Worm (Caenorhabditis elegans) whole organism, L2 larva: ENCODE measurements around the gene nst-1.

Experiments
- C34F6.9 ChIP-seq: fragments of 150-350 bp; optimal IDR thresholded peaks from 2 replicates; lab custom pipeline; 2014; ENCODE audit warnings: missing biosample characterization, missing genetic modification characterization
- R02D3.7 ChIP-seq: fragments of 150-350 bp; optimal IDR thresholded peaks from 2 replicates; lab custom pipeline; 2014; ENCODE audit warnings: missing biosample characterization, missing genetic modification characterization
- Y55F3AM.14 ChIP-seq: fragments of 200-800 bp; sonication (Bioruptor generic); optimal IDR thresholded peaks from 2 replicates; lab custom pipeline; 2018; ENCODE audit warnings: mild to moderate bottlenecking, missing genetic modification characterization, missing compliant biosample characterization
- ZK546.5 ChIP-seq: sonication (generic microtip); optimal IDR thresholded peaks from 2 replicates; lab custom pipeline; 2017; ENCODE audit warnings: missing biosample characterization, missing genetic modification characterization
- alr-1 ChIP-seq: fragments of 150-350 bp; optimal IDR thresholded peaks from 2 replicates; lab custom pipeline; 2014; ENCODE audit warnings: missing biosample characterization, missing genetic modification characterization
- aly-2 ChIP-seq: fragments of 150-350 bp; optimal IDR thresholded peaks from 2 replicates; lab custom pipeline; 2014; ENCODE audit warnings: missing biosample characterization, missing genetic modification characterization
- ceh-16 ChIP-seq: fragments of 150-350 bp; optimal IDR thresholded peaks from 2 replicates; lab custom pipeline; 2014; ENCODE audit warnings: missing biosample characterization, missing genetic modification characterization
- ceh-82 ChIP-seq: fragments of 150-350 bp; optimal IDR thresholded peaks from 2 replicates; lab custom pipeline; 2014; ENCODE audit warnings: missing biosample characterization, missing genetic modification characterization
- crh-2 ChIP-seq: sonication (generic microtip); optimal IDR thresholded peaks from 2 replicates; lab custom pipeline; 2017; ENCODE audit warnings: missing biosample characterization, missing genetic modification characterization
- elt-3 ChIP-seq: sonication (generic microtip); optimal IDR thresholded peaks from 2 replicates; lab custom pipeline; 2017; ENCODE audit warnings: missing biosample characterization, missing genetic modification characterization
- fos-1 ChIP-seq: fragments of 150-350 bp; optimal IDR thresholded peaks from 2 replicates; lab custom pipeline; 2014; ENCODE audit warnings: missing biosample characterization, missing genetic modification characterization
- gmeb-1 ChIP-seq: fragments of 150-350 bp; optimal IDR thresholded peaks from 2 replicates; lab custom pipeline; 2014; ENCODE audit warnings: missing biosample characterization, missing genetic modification characterization
- lin-11 ChIP-seq: fragments of 150-350 bp; sonication (generic microtip); optimal IDR thresholded peaks from 2 replicates; lab custom pipeline; 2014; ENCODE audit warnings: missing biosample characterization, missing genetic modification characterization, inconsistent platforms, mixed read lengths
- lsy-2 ChIP-seq, 2 experiments: fragments of 150-350 bp in 1 of 2; sonication (generic microtip) in 1 of 2; optimal IDR thresholded peaks; 2 replicates each; lab custom pipeline; 2014 to 2017; ENCODE audit warnings: missing biosample characterization in 2 of 2, missing genetic modification characterization in 2 of 2
- mbf-1 ChIP-seq: sonication (generic microtip); optimal IDR thresholded peaks from 2 replicates; lab custom pipeline; 2017; ENCODE audit warnings: missing biosample characterization, missing genetic modification characterization
- mdl-1 ChIP-seq, 2 experiments: fragments of 150-350 bp in 1 of 2; sonication (generic microtip) in 1 of 2; optimal IDR thresholded peaks; 2 replicates each; lab custom pipeline; 2017; ENCODE audit warnings: missing biosample characterization in 2 of 2, missing genetic modification characterization in 2 of 2
- nhr-11 ChIP-seq: fragments of 150-350 bp; optimal IDR thresholded peaks from 2 replicates; lab custom pipeline; 2014; ENCODE audit warnings: missing biosample characterization, missing genetic modification characterization
- nhr-12 ChIP-seq: fragments of 150-350 bp; optimal IDR thresholded peaks from 2 replicates; lab custom pipeline; 2014; ENCODE audit warnings: missing biosample characterization, missing genetic modification characterization
- nhr-129 ChIP-seq: fragments of 150-350 bp; optimal IDR thresholded peaks from 2 replicates; lab custom pipeline; 2014; ENCODE audit warnings: missing biosample characterization, missing genetic modification characterization
- nhr-21 ChIP-seq: fragments of 150-350 bp; optimal IDR thresholded peaks from 2 replicates; lab custom pipeline; 2014; ENCODE audit warnings: missing biosample characterization, missing genetic modification characterization
- nhr-23 ChIP-seq: fragments of 150-350 bp; optimal IDR thresholded peaks from 2 replicates; lab custom pipeline; 2014; ENCODE audit warnings: missing biosample characterization, missing genetic modification reagents, missing genetic modification characterization
- nhr-237 ChIP-seq: fragments of 150-350 bp; optimal IDR thresholded peaks from 2 replicates; lab custom pipeline; 2014; ENCODE audit warnings: missing biosample characterization, missing genetic modification characterization
- nhr-25 ChIP-seq: fragments of 150-350 bp; sonication (generic microtip); optimal IDR thresholded peaks from 3 replicates; lab custom pipeline; 2014; ENCODE audit warnings: missing biosample characterization, missing genetic modification characterization
- nhr-6 ChIP-seq: fragments of 150-350 bp; optimal IDR thresholded peaks from 2 replicates; lab custom pipeline; 2014; ENCODE audit warnings: missing biosample characterization, missing genetic modification characterization
- nhr-77 ChIP-seq: fragments of 150-350 bp; optimal IDR thresholded peaks from 2 replicates; lab custom pipeline; 2014; ENCODE audit warnings: missing biosample characterization, missing genetic modification characterization
- sem-4 ChIP-seq: fragments of 150-350 bp; optimal IDR thresholded peaks from 2 replicates; lab custom pipeline; 2014; ENCODE audit warnings: missing biosample characterization, missing genetic modification reagents, missing genetic modification characterization
- skn-1 ChIP-seq: sonication (generic microtip); optimal IDR thresholded peaks from 2 replicates; lab custom pipeline; 2017; ENCODE audit warnings: missing biosample characterization, missing genetic modification characterization
- sma-3 ChIP-seq: sonication (generic microtip); optimal IDR thresholded peaks from 2 replicates; lab custom pipeline; 2016; ENCODE audit warnings: missing genetic modification reagents, missing genetic modification characterization, missing compliant biosample characterization
- sma-9 ChIP-seq, 2 experiments: fragments of 150-350 bp in 1 of 2; sonication (generic microtip) in 1 of 2; optimal IDR thresholded peaks; 2 replicates each; lab custom pipeline; 2014 to 2016; ENCODE audit warnings: missing genetic modification characterization in 2 of 2, mild to moderate bottlenecking in 1 of 2, missing biosample characterization in 1 of 2, missing compliant biosample characterization in 1 of 2, missing genetic modification reagents in 1 of 2, moderate library complexity in 1 of 2
- snpc-4 ChIP-seq: fragments of 150-350 bp; optimal IDR thresholded peaks from 2 replicates; lab custom pipeline; 2014; ENCODE audit warnings: missing biosample characterization, missing genetic modification characterization
- unc-39 ChIP-seq: fragments of 150-350 bp; optimal IDR thresholded peaks from 2 replicates; lab custom pipeline; 2014; ENCODE audit warnings: missing biosample characterization, missing genetic modification characterization
- unc-55 ChIP-seq: fragments of 150-350 bp; sonication (generic microtip); optimal IDR thresholded peaks from 3 replicates; lab custom pipeline; 2014; ENCODE audit warnings: missing biosample characterization, missing genetic modification reagents, missing genetic modification characterization
- unc-62 ChIP-seq: fragments of 150-350 bp; optimal IDR thresholded peaks from 2 replicates; lab custom pipeline; 2014; ENCODE audit warnings: missing biosample characterization, missing genetic modification reagents, missing genetic modification characterization
- zag-1 ChIP-seq: fragments of 150-350 bp; optimal IDR thresholded peaks from 2 replicates; lab custom pipeline; 2014; ENCODE audit warnings: missing biosample characterization, missing genetic modification characterization
- ztf-1 ChIP-seq: fragments of 200-800 bp; sonication (Bioruptor generic); conservative IDR thresholded peaks from 2 replicates; pipeline ENCODE4 v1.3.6; 2022; ENCODE audit warnings: missing genetic modification characterization, missing compliant biosample characterization

Gene nst-1

DNA sequence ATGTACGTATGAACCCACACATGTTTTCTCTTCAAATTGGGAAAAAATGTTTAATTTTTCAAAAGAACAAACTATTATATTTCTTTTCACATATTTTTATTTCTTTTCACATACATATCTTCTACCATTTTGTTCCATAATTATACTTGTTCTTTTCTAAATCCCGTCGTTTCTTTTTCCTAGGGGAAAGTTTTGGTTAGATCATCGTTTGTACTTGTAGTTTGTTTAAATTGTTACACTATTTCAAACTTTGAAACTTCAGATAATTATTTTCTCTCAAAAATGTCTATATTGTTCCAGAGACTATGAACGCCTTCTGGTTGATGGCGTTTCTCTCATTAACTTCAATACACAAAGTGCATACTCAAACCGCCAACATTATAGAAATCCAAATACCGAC, 27.0 kb downstream of the nst-1 start, which contains the start of gene F35C11.7:
Gene F35C11.7, plus strand, starts transcription at position 301 of the 400 bp plus-strand sequence.
- TF ChIP-seq elt-3 (tag; lab: Kevin White, UChicago): no peak
- TF ChIP-seq nhr-25 (tag; lab: Kevin White, UChicago): no peak
- no peak for TF ChIP-seq C34F6.9
- TF ChIP-seq R02D3.7: no peak
- TF ChIP-seq zag-1 (tag; lab: Kevin White, UChicago): no peak
- no peak for TF ChIP-seq crh-2 (tag; lab: Kevin White, UChicago)
- TF ChIP-seq nhr-11 (tag; lab: Kevin White, UChicago): no peak
- TF ChIP-seq sma-9 (GFP tag; optimal IDR thresholded peaks at IDR 0.05; lab: Kevin White, UChicago): no peak
- TF ChIP-seq sma-9 (tag; optimal IDR thresholded peaks at IDR 0.05; lab: Kevin White, UChicago): no peak
- TF ChIP-seq alr-1 (tag; lab: Kevin White, UChicago): no peak
- TF ChIP-seq nhr-6 (tag; lab: Kevin White, UChicago): no peak
- TF ChIP-seq unc-39 (tag; lab: Kevin White, UChicago): no peak
- TF ChIP-seq skn-1 (tag; lab: Kevin White, UChicago): no peak
- TF ChIP-seq, all 48 proteins: peak for 0

DNA sequence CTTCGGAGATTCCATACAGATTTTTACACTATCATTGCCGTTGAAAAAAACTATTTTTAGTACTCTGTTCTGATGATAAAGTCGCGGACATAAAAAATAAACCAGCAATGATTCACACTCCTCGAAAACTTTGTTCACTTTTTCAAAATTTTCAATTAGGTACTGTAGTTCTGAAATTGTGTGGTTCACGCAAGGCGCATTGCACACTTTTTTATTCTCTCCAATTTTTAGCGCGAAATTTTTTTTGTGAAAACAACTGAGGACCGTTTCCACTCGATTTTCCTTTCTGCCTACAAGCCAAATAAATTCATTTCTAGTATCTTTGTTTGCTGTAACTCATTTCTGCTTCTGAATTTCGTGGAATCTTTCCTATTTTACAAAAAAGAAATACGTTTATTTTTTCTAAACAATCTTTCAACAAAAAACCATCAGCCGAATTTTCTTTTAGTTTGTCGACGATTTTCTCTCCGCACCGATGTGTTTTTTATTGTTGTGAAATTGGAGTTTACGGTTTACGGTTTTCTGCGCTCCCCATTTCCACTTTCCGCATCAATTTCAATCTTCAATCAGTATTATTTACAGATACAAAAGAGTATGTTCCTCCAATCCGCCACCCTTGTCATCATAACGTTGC, 29.7 kb downstream of the nst-1 start, which contains the start of gene F35C11.5:
Gene F35C11.5, plus strand, starts transcription at position 584 of the 634 bp plus-strand sequence.
- TF ChIP-seq mdl-1 (tag; optimal IDR thresholded peaks at IDR 0.05; lab: Kevin White, UChicago) (no peak), nhr-12 (no peak), nhr-237 (tag; lab: Kevin White, UChicago) (no peak), nhr-21 (tag; lab: Kevin White, UChicago) (no peak), sma-3 (GFP tag; lab: Kevin White, UChicago) (no peak), unc-62 (GFP tag; lab: Kevin White, UChicago) (no peak), lin-11 (tag; lab: Kevin White, UChicago) (no peak), ZK546.5 (tag; lab: Kevin White, UChicago) (no peak), nhr-6 (tag; lab: Kevin White, UChicago) (no peak), ceh-82 (tag; lab: Kevin White, UChicago) (no peak), nhr-23 (no peak)

DNA sequence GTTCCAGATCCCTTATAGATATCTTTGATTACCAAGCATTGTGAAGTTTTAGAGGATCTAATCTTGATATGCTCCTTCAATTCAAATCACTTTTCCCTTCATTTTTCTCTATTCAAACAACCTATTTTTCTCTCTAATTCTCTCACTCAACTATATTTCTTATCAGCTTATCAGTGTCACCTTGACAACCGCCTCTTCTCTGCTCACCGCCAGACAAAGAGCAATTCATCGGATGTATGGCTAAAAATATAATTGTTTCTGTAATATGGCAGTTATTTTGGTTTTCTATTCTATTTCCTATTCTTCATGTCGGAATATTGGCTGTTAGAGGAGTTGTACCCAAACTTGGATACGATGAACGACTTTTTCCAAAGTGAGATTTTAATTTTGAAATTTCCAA, 33.3 kb downstream of the nst-1 start:
- TF ChIP-seq ceh-16 (no peak), fos-1 (peak; percentile 20)
- TF ChIP-seq, all 48 proteins: peak for 1

DNA sequence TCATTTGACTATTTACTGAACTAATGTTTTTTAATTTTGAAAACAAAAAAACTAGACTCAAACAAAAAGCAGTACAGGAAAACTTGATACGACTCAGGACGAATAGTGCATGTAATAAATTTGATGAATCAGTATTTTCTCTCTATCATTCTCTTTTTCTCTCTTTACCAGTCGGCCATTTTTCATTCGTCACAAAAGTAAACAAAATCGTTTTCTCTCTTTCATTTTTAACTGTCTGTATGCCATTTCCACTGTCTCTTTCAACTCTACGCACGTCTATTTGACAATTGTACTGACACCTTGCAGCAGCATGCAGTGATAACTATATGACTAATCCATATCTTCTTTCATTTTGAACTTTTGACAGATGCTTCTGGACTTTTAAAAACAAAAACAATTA, 34.3 kb downstream of the nst-1 start, which contains the start of the genes F35C11.2 and F35C11.4:
Gene F35C11.2, minus strand, starts transcription at position 90 of the 400 bp plus-strand sequence.
Gene F35C11.4, plus strand, starts transcription at position 260 of the 400 bp plus-strand sequence.
- TF ChIP-seq snpc-4 (tag; lab: Kevin White, UChicago) (no peak), fos-1 (peak; percentile 98), sma-3 (GFP tag; lab: Kevin White, UChicago) (peak; percentile 31), Y55F3AM.14 (GFP tag; lab: Kevin White, UChicago) (no peak), nhr-129 (peak; percentile 2), gmeb-1 (tag; lab: Kevin White, UChicago) (peak; percentile 37), ztf-1 (no peak)

DNA sequence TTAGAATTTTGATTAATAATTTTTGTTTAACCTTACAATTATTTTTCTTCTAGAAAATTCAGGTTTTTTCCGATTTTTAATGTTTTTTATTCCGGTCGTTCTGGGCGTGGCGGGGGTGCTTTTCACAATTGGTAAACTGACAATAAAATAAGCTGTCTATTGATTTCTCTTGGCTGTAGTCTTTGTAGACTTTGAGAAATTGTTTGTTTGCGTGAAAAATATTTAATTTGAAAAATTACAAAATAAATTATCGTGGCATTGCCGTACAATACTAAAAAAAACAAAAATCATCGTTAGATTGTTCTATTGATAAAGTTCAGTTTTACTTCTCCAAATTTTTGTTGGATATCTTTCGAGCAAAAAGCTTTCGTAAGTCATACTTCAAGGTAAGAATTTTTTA, 36.5 kb downstream of the nst-1 start, which contains the start of gene F35C11.3:
Gene F35C11.3, plus strand, starts transcription at position 301 of the 400 bp plus-strand sequence.
- TF ChIP-seq nhr-12 (no peak), sem-4 (no peak), lin-11 (tag; lab: Kevin White, UChicago) (no peak), nhr-77 (tag; lab: Kevin White, UChicago) (no peak), nhr-237 (tag; lab: Kevin White, UChicago) (no peak)
- TF ChIP-seq, all 48 proteins: peak for 0

DNA sequence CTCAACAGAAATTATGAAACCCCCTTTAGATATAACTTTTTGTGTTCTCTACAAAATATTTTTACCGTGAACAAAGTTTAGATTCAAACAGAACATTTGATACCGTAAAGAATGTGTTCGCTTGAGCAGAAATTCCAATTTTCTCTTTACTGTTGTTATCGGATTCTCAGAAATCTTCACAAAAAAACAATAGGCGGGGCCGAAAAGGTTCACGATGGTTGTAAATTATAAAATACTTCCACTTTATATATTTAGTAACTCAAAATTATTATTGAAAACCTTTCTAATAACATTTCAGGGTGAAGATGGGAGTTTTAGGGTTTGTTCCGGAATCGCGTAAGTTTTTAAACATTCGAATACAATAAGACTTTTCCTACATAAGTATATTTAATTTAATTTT, 44.9 kb downstream of the nst-1 start, which contains the start of gene nlp-5:
Gene nlp-5, plus strand, starts transcription at position 301 of the 400 bp plus-strand sequence.
- TF ChIP-seq nhr-77 (tag; lab: Kevin White, UChicago) (no peak), aly-2 (no peak), R02D3.7 (no peak), unc-55 (GFP tag; lab: Kevin White, UChicago) (no peak), fos-1 (no peak), mbf-1 (tag; lab: Kevin White, UChicago) (no peak), crh-2 (tag; lab: Kevin White, UChicago) (no peak), nhr-129 (no peak), lsy-2 (tag; optimal IDR thresholded peaks at IDR 0.05; lab: Kevin White, UChicago) (no peak), unc-39 (tag; lab: Kevin White, UChicago) (no peak)
